Fruit fly (Drosophila melanogaster): ENCODE results near the gene CG13841.
A peak's percentile ranks its signal among the peaks of the same experiment; 100 is the strongest.

Gene CG13841

DNA sequence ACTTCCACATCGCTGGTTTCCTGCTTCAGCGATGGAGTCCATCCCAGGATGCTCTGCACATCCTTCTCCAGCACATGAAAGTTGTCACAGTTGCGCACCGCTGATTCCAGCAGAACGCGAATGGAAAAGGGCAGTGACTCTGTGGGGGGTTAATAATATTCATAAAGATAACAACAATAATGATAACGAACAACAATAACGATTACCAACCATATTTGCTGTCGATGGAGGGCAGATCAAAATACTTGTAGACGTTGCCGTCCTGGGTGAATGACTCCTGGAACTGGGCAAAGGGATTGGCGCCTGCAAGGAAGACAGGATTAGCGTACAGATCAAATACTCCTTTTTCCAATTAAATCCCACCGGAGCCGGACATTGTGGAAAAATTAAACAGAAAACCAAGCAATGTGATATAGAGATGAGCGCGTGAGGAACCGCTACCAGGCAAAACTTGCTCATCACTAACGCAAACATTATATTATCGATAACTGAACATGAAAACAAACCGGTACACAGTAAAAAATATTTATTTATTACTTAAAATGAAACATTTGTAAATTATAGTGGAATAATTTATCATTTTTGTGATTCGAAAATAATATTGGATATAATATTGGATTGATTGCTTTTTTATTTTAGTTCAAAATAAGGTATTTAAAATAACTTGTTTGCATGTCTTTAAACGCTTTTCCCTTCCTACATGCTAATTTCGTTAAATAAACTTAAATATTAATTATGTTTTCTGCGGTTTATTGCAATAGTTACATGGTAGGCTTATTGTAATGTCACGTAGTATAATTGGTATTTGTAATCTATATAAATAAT, 43.1 kb downstream of the CG13841 start, which contains the start of gene Irp-1A (continued):
- TF ChIP-seq zf30C (GFP tag; optimal IDR thresholded peaks at IDR 0.05), result peak; percentile 96
- TF ChIP-seq trem (tag; optimal IDR thresholded peaks at IDR 0.05), result peak; percentile 80
- peak; percentile 62 for TF ChIP-seq salm (tag; optimal IDR thresholded peaks at IDR 0.05)
- peak; percentile 13 for TF ChIP-seq kah (GFP tag; optimal IDR thresholded peaks at IDR 0.05)
- peak; percentile 58; the same call in 2 of the 3 replicates for TF ChIP-seq mld (GFP tag; IDR thresholded peaks at IDR 0.05; ENCODE audit: partially characterized antibody)
- peak; percentile 41 for TF ChIP-seq CG13123 (GFP tag; optimal IDR thresholded peaks at IDR 0.05)
- no peak for TF ChIP-seq pnt (GFP tag; optimal IDR thresholded peaks at IDR 0.05)
- no peak for TF ChIP-seq ro (GFP tag; IDR thresholded peaks at IDR 0.05)
- peak; percentile 7 for TF ChIP-seq CG10431 (GFP tag; optimal IDR thresholded peaks at IDR 0.05)
- peak; percentile 58 for TF ChIP-seq onecut (GFP tag; IDR thresholded peaks at IDR 0.05)
- no peak for TF ChIP-seq Dip3 (GFP tag; optimal IDR thresholded peaks at IDR 0.05)
- peak; percentile 83 for TF ChIP-seq YL-1 (GFP tag; optimal IDR thresholded peaks at IDR 0.05)
- TF ChIP-seq abd-A (tag; optimal IDR thresholded peaks at IDR 0.05), result no peak
- no peak for TF ChIP-seq tio (GFP tag; optimal IDR thresholded peaks at IDR 0.05)
- TF ChIP-seq CG3281 (GFP tag; optimal IDR thresholded peaks at IDR 0.05), result peak; percentile 76
- peak; percentile 37 for TF ChIP-seq Abd-B (GFP tag; optimal IDR thresholded peaks at IDR 0.05)
- TF ChIP-seq Drgx (GFP tag; IDR thresholded peaks at IDR 0.05), result peak; percentile 68
- peak; percentile 54 for TF ChIP-seq slou (GFP tag; optimal IDR thresholded peaks at IDR 0.05)
- TF ChIP-seq CG13894 (tag; optimal IDR thresholded peaks at IDR 0.05), result peak; percentile 81
- TF ChIP-seq Mes4 (GFP tag; optimal IDR thresholded peaks at IDR 0.05), result no peak
- peak; percentile 76; the same call in 2 of the 3 replicates for TF ChIP-seq Dbx (GFP tag; IDR thresholded peaks at IDR 0.05)
- peak; percentile 54; the same call in 1 of the 3 replicates for TF ChIP-seq hb (GFP tag; IDR thresholded peaks at IDR 0.05; ENCODE audit: partially characterized antibody)
- TF ChIP-seq nerfin-1 (tag; optimal IDR thresholded peaks at IDR 0.05), result peak; percentile 66
- no peak for TF ChIP-seq Elba2 (GFP tag; optimal IDR thresholded peaks at IDR 0.05)
- peak; percentile 64 for TF ChIP-seq CG32772 (GFP tag; IDR thresholded peaks at IDR 0.05)
- peak; percentile 47 for TF ChIP-seq Lhr (GFP tag; optimal IDR thresholded peaks at IDR 0.05)
- peak; percentile 66 for TF ChIP-seq CG6683 (GFP tag; optimal IDR thresholded peaks at IDR 0.05)
- no peak for TF ChIP-seq Optix (GFP tag; IDR thresholded peaks at IDR 0.05)
- TF ChIP-seq emc (GFP tag; optimal IDR thresholded peaks at IDR 0.05), result no peak
- TF ChIP-seq sc (optimal IDR thresholded peaks at IDR 0.05), result no peak
- no peak for TF ChIP-seq sc (GFP tag; optimal IDR thresholded peaks at IDR 0.05)
- peak; percentile 56 for TF ChIP-seq CG30020 (tag; optimal IDR thresholded peaks at IDR 0.05)
- peak; percentile 80 for TF ChIP-seq Dek (tag; optimal IDR thresholded peaks at IDR 0.05)
- TF ChIP-seq CG2712 (tag; optimal IDR thresholded peaks at IDR 0.05), result peak; percentile 85
- no peak for TF ChIP-seq sima (GFP tag; optimal IDR thresholded peaks at IDR 0.05)
- TF ChIP-seq croc (GFP tag; conservative IDR thresholded peaks at IDR 0.05), result 0 out of 3 replicates have a peak, but pooled peaks have one; percentile 39
- peak; percentile 90 for TF ChIP-seq gem (tag; optimal IDR thresholded peaks at IDR 0.05)
- peak; percentile 90 for TF ChIP-seq PHDP (tag; optimal IDR thresholded peaks at IDR 0.05)
- TF ChIP-seq zen2 (GFP tag; IDR thresholded peaks at IDR 0.05; ENCODE audit: partially characterized antibody), result peak; percentile 71
- peak; percentile 69 for TF ChIP-seq fd96Cb (tag; optimal IDR thresholded peaks at IDR 0.05)
- peak; percentile 21 for TF ChIP-seq schlank (tag; optimal IDR thresholded peaks at IDR 0.05)
- TF ChIP-seq Nf-YA (GFP tag; IDR thresholded peaks at IDR 0.05), result peak; percentile 15; the same call in 1 of the 2 replicates
- TF ChIP-seq HLHmδ (GFP tag; optimal IDR thresholded peaks at IDR 0.05), result no peak
- TF ChIP-seq CG2202 (tag; optimal IDR thresholded peaks at IDR 0.05), result peak; percentile 39
- TF ChIP-seq CG1529 (GFP tag; optimal IDR thresholded peaks at IDR 0.05), result peak; percentile 9
- TF ChIP-seq sob (GFP tag; IDR thresholded peaks at IDR 0.05), result peak; percentile 87
- TF ChIP-seq jigr1 (GFP tag; IDR thresholded peaks at IDR 0.05), result no peak
- no peak for TF ChIP-seq CG11093 (GFP tag; IDR thresholded peaks at IDR 0.05)
